Worm (Caenorhabditis elegans) whole organism, L2 larva: ENCODE results near the gene C15C8.4.

Experiments
- F13H6.1 ChIP-seq: sonication (generic microtip); optimal IDR thresholded peaks from 2 replicates; lab custom pipeline; 2016; ENCODE audit warnings: missing genetic modification characterization, missing compliant biosample characterization
- blmp-1 ChIP-seq: sonication (generic microtip); optimal IDR thresholded peaks from 2 replicates; lab custom pipeline; 2017; ENCODE audit warnings: missing genetic modification characterization, mild to moderate bottlenecking, missing compliant biosample characterization, antibody characterized with exemption, moderate library complexity; ENCODE audit not compliant: insufficient read depth
- mbf-1 ChIP-seq: sonication (generic microtip); optimal IDR thresholded peaks from 2 replicates; lab custom pipeline; 2017; ENCODE audit warnings: missing biosample characterization, missing genetic modification characterization
- nhr-12 ChIP-seq: fragments of 150-350 bp; optimal IDR thresholded peaks from 2 replicates; lab custom pipeline; 2014; ENCODE audit warnings: missing biosample characterization, missing genetic modification characterization
- nhr-237 ChIP-seq: fragments of 150-350 bp; optimal IDR thresholded peaks from 2 replicates; lab custom pipeline; 2014; ENCODE audit warnings: missing biosample characterization, missing genetic modification characterization
- unc-62 ChIP-seq: fragments of 150-350 bp; optimal IDR thresholded peaks from 2 replicates; lab custom pipeline; 2014; ENCODE audit warnings: missing biosample characterization, missing genetic modification reagents, missing genetic modification characterization

DNA sequence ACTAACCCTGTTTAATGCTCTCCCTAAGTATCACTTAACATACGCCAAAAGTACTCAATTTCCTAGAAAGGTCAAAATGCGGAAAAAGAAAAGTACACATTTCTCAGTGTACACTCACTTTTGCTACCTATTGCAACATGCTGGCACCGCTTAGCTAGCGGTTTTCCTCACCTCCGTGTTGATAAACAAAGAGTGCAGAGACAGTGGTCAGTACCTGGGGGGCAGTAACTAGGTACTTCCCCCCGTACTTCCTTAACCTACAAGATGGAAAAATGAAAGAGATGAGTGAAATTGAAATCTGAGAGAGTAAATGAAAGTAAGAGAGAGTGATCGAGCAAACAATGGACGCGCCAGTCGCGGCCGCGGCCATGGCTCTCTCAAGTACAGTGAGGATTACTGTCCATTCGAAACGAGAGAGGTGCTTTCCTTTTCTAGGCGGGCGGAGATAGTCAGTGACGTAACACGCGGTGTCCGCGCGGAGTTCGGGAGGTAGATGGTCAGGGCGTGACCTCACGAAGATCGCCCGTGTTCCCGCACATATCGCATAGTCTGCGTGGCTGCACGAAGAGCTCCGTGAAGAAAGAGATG, 11.0 kb downstream of the C15C8.4 start, which contains the start of gene cky-1:
- TF ChIP-seq mbf-1, result no peak
- no peak for TF ChIP-seq blmp-1
- no peak for TF ChIP-seq nhr-12 (tag; lab: Kevin White, UChicago)
- no peak for TF ChIP-seq nhr-237 (tag; lab: Kevin White, UChicago)
- no peak for TF ChIP-seq unc-62 (GFP tag; lab: Kevin White, UChicago)
- no peak for TF ChIP-seq F13H6.1 (tag; lab: Kevin White, UChicago)
